Worm (Caenorhabditis elegans): ENCODE data around the gene E03H12.5.

DNA sequence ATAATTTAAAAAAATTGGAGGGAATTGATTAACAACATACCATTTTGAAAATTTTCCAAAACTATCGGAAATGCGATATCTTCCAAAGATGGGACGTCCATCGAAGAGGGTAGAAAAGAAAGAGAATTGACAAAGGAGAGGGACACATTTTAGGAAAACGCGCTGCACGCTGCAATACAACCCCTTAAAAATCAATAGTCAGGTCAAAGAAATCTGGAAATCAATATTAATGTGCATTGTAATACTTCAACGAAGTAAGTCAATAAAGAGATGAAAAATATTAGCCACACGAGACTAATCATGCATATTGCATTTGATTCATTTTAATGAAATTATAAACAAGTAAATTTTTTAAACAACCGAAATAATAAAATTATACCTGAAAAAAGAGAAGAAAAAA lies 7.6 kb upstream of the E03H12.5 start, which contains the start of gene Y9C9A.13:
- TF ChIP-seq hlh-15 (tag; optimal IDR thresholded peaks at IDR 0.05) (no peak), ceh-30 (tag; optimal IDR thresholded peaks at IDR 0.05) (no peak), ceh-31 (tag; optimal IDR thresholded peaks at IDR 0.05) (no peak), pax-1 (tag; optimal IDR thresholded peaks at IDR 0.05) (no peak), ahr-1 (tag; optimal IDR thresholded peaks at IDR 0.05) (no peak), nfya-1 (tag; optimal IDR thresholded peaks at IDR 0.05) (no peak), dve-1 (tag; optimal IDR thresholded peaks at IDR 0.05) (no peak), ceh-24 (tag; optimal IDR thresholded peaks at IDR 0.05) (no peak), sox-4 (tag; optimal IDR thresholded peaks at IDR 0.05) (no peak), gmeb-2 (tag; optimal IDR thresholded peaks at IDR 0.05) (no peak)

Data from whole organism, late embryonic.